Fruit fly (Drosophila melanogaster) whole organism, embryonic: ENCODE data around the gene CG12947.

ENCODE experiments used
- Bdp1 ChIP-seq: fragments of 200-800 bp; sonication (Bioruptor generic); optimal IDR thresholded peaks from 3 replicates; lab custom pipeline; 2016; ENCODE audit warnings: missing biosample characterization, missing genetic modification characterization
- BtbVII ChIP-seq: fragments of 200-800 bp; sonication (Bioruptor generic); optimal IDR thresholded peaks from 3 replicates; lab custom pipeline; 2017; ENCODE audit warnings: missing biosample characterization, mild to moderate bottlenecking, missing genetic modification characterization
- CG10267 ChIP-seq: fragments of 200-800 bp; sonication (Bioruptor generic); optimal IDR thresholded peaks from 2 replicates; lab custom pipeline; 2018; ENCODE audit warnings: missing biosample characterization, mild to moderate bottlenecking, missing genetic modification characterization, moderate library complexity
- CG10565 ChIP-seq: fragments of 200-800 bp; sonication (Bioruptor generic); optimal IDR thresholded peaks from 3 replicates; lab custom pipeline; 2016; ENCODE audit warnings: missing biosample characterization, mild to moderate bottlenecking, missing genetic modification characterization
- CG13296 ChIP-seq: fragments of 200-800 bp; sonication (Bioruptor generic); optimal IDR thresholded peaks from 3 replicates; lab custom pipeline; 2018; ENCODE audit warnings: missing biosample characterization, mild to moderate bottlenecking, missing genetic modification characterization
- CG13775 ChIP-seq: fragments of 200-800 bp; sonication (Bioruptor generic); optimal IDR thresholded peaks from 3 replicates; lab custom pipeline; 2017; ENCODE audit warnings: missing biosample characterization, mild to moderate bottlenecking, missing genetic modification characterization
- CG17359 ChIP-seq: fragments of 200-800 bp; sonication (Bioruptor generic); optimal IDR thresholded peaks from 3 replicates; lab custom pipeline; 2018; ENCODE audit warnings: missing biosample characterization, mild to moderate bottlenecking, missing genetic modification characterization, moderate library complexity
- CG17361 ChIP-seq: fragments of 200-800 bp; sonication (Bioruptor generic); IDR thresholded peaks from 3 replicates; pipeline ENCODE4 v1.3.6; 2022; ENCODE audit warnings: missing biosample characterization, missing genetic modification characterization
- CG17829 ChIP-seq: fragments of 200-800 bp; optimal IDR thresholded peaks from 2 replicates; lab custom pipeline; 2019; ENCODE audit warnings: missing biosample characterization, mild to moderate bottlenecking, missing genetic modification characterization, moderate library complexity
- CG2889 ChIP-seq: fragments of 200-800 bp; sonication (Bioruptor generic); IDR thresholded peaks from 3 replicates; pipeline ENCODE4 v1.3.6; 2022; ENCODE audit warnings: missing biosample characterization, missing genetic modification characterization
- CG31224 ChIP-seq: fragments of 200-800 bp; sonication (Bioruptor generic); IDR thresholded peaks from 2 replicates; pipeline ENCODE4 v1.3.6; 2022; ENCODE audit warnings: missing biosample characterization, missing genetic modification characterization
- CG3995 ChIP-seq: fragments of 200-800 bp; sonication (Bioruptor generic); optimal IDR thresholded peaks from 3 replicates; lab custom pipeline; 2016; ENCODE audit warnings: missing biosample characterization, missing genetic modification characterization
- CG4328 ChIP-seq: fragments of 200-800 bp; sonication (Bioruptor generic); optimal IDR thresholded peaks from 3 replicates; lab custom pipeline; 2017; ENCODE audit warnings: missing biosample characterization, missing genetic modification reagents, missing genetic modification characterization
- CG6765 ChIP-seq: fragments of 200-800 bp; sonication (Bioruptor generic); optimal IDR thresholded peaks from 3 replicates; lab custom pipeline; 2017; ENCODE audit warnings: missing biosample characterization, mild to moderate bottlenecking, missing genetic modification characterization
- CG8478 ChIP-seq: fragments of >200 bp; optimal IDR thresholded peaks from 2 replicates; lab custom pipeline; 2018
- CG8765 ChIP-seq: fragments of 200-800 bp; sonication (Bioruptor generic); IDR thresholded peaks from 2 replicates; pipeline ENCODE4 v1.3.6; 2022; ENCODE audit warnings: missing biosample characterization, missing genetic modification characterization
- CG8924 ChIP-seq: fragments of 200-800 bp; optimal IDR thresholded peaks from 3 replicates; lab custom pipeline; 2019; ENCODE audit warnings: missing biosample characterization, mild to moderate bottlenecking, missing genetic modification characterization, moderate library complexity
- CrebB ChIP-seq: fragments of 200-800 bp; sonication (Bioruptor generic); optimal IDR thresholded peaks from 3 replicates; lab custom pipeline; 2018; ENCODE audit warnings: missing biosample characterization, mild to moderate bottlenecking, missing genetic modification characterization
- Doc3 ChIP-seq: fragments of 200-800 bp; sonication (Bioruptor generic); IDR thresholded peaks from 3 replicates; pipeline ENCODE4 v1.3.6; 2022; ENCODE audit warnings: missing biosample characterization, missing genetic modification characterization; ENCODE audit not compliant: partially characterized antibody
- H2.0 ChIP-seq: fragments of 200-800 bp; sonication (Bioruptor generic); IDR thresholded peaks from 2 replicates; pipeline ENCODE4 v1.3.6; 2022; ENCODE audit warnings: missing biosample characterization, missing genetic modification characterization
- HmgD ChIP-seq: fragments of 200-800 bp; sonication (Bioruptor generic); optimal IDR thresholded peaks from 3 replicates; lab custom pipeline; 2016; ENCODE audit warnings: missing biosample characterization, missing genetic modification characterization
- Hr51 ChIP-seq, 2 experiments: fragments of 200-800 bp; sonication (Bioruptor generic); optimal IDR thresholded peaks; 2 replicates in 1 of 2; 3 replicates in 1 of 2; lab custom pipeline; 2016 to 2018; ENCODE audit warnings: missing biosample characterization in 2 of 2, missing genetic modification characterization in 2 of 2, mild to moderate bottlenecking in 1 of 2, moderate library complexity in 1 of 2
- Hr78 ChIP-seq, 2 experiments: fragments of 200-800 bp in 1 of 2; fragments of >200 bp in 1 of 2; sonication (Bioruptor generic) in 1 of 2; optimal IDR thresholded peaks; 2 replicates each; lab custom pipeline; 2017 to 2019; ENCODE audit warnings: missing biosample characterization in 2 of 2, missing genetic modification characterization in 2 of 2, mild to moderate bottlenecking in 1 of 2, moderate library complexity in 1 of 2
- Jarid2 ChIP-seq: fragments of 200-800 bp; sonication (Bioruptor generic); optimal IDR thresholded peaks from 3 replicates; lab custom pipeline; 2017; ENCODE audit warnings: mild to moderate bottlenecking, missing biosample characterization, missing genetic modification reagents, missing genetic modification characterization
- Nf-YB ChIP-seq: fragments of 200-800 bp; sonication (Bioruptor generic); optimal IDR thresholded peaks from 3 replicates; lab custom pipeline; 2019; ENCODE audit warnings: missing biosample characterization, mild to moderate bottlenecking, missing genetic modification characterization, moderate library complexity
- NfI ChIP-seq: fragments of 200-800 bp; sonication (Bioruptor generic); optimal IDR thresholded peaks from 3 replicates; lab custom pipeline; 2018; ENCODE audit warnings: missing biosample characterization, mild to moderate bottlenecking, missing genetic modification characterization, moderate library complexity
- Six4 ChIP-seq: fragments of 200-800 bp; sonication (Bioruptor generic); optimal IDR thresholded peaks from 2 replicates; lab custom pipeline; 2016; ENCODE audit warnings: missing biosample characterization, missing genetic modification characterization
- Stat92E ChIP-seq, 3 experiments: fragments of >200 bp in 2 of 3; fragments of 200-800 bp in 1 of 3; sonication (Bioruptor generic) in 1 of 3; optimal IDR thresholded peaks; 2 replicates each; lab custom pipeline; 2017 to 2019; ENCODE audit warnings: missing biosample characterization in 3 of 3, missing genetic modification characterization in 3 of 3, mild to moderate bottlenecking in 1 of 3, moderate library complexity in 1 of 3
- ci ChIP-seq: fragments of 200-800 bp; sonication (Bioruptor generic); IDR thresholded peaks from 3 replicates; pipeline ENCODE4 v1.3.6; 2022; ENCODE audit warnings: missing biosample characterization, missing genetic modification characterization
- cwo ChIP-seq: fragments of 200-800 bp; sonication (Bioruptor generic); optimal IDR thresholded peaks from 3 replicates; lab custom pipeline; 2017; ENCODE audit warnings: missing biosample characterization, missing genetic modification characterization, mild to moderate bottlenecking, moderate library complexity, missing genetic modification reagents
- dan ChIP-seq: fragments of 200-800 bp; sonication (Bioruptor generic); IDR thresholded peaks from 2 replicates; pipeline ENCODE4 v1.3.6; 2022; ENCODE audit warnings: missing biosample characterization, missing genetic modification characterization
- danr ChIP-seq: fragments of 200-800 bp; sonication (Bioruptor generic); IDR thresholded peaks from 2 replicates; pipeline ENCODE4 v1.3.6; 2022; ENCODE audit warnings: missing biosample characterization, missing genetic modification characterization
- eve ChIP-seq, 2 experiments: fragments of >200 bp; optimal IDR thresholded peaks; 2 replicates each; lab custom pipeline; 2017; ENCODE audit warnings: missing biosample characterization in 2 of 2, missing genetic modification characterization in 2 of 2
- fd96Cb ChIP-seq: fragments of 200-800 bp; sonication (Bioruptor generic); optimal IDR thresholded peaks from 2 replicates; lab custom pipeline; 2018; ENCODE audit warnings: missing biosample characterization, mild to moderate bottlenecking, missing genetic modification characterization, moderate library complexity
- gro ChIP-seq: fragments of 200-800 bp; sonication (Bioruptor generic); optimal IDR thresholded peaks from 2 replicates; lab custom pipeline; 2016; ENCODE audit warnings: missing biosample characterization, missing genetic modification characterization
- hbn ChIP-seq: fragments of 200-800 bp; sonication (Bioruptor generic); IDR thresholded peaks from 2 replicates; pipeline ENCODE4 v1.3.6; 2022; ENCODE audit warnings: missing biosample characterization, missing genetic modification characterization; ENCODE audit not compliant: partially characterized antibody
- kah ChIP-seq: fragments of 200-800 bp; sonication (Bioruptor generic); optimal IDR thresholded peaks from 2 replicates; lab custom pipeline; 2018; ENCODE audit warnings: missing biosample characterization, mild to moderate bottlenecking, missing genetic modification characterization
- knrl ChIP-seq: fragments of 200-800 bp; sonication (Bioruptor generic); IDR thresholded peaks from 3 replicates; pipeline ENCODE4 v1.3.6; 2022; ENCODE audit warnings: missing biosample characterization, missing genetic modification characterization; ENCODE audit not compliant: partially characterized antibody
- lab ChIP-seq: fragments of 200-800 bp; sonication (Bioruptor generic); optimal IDR thresholded peaks from 3 replicates; lab custom pipeline; 2017; ENCODE audit warnings: missing biosample characterization, missing genetic modification characterization, mild to moderate bottlenecking, moderate library complexity, missing genetic modification reagents
- onecut ChIP-seq: fragments of 200-800 bp; sonication (Bioruptor generic); IDR thresholded peaks from 2 replicates; pipeline ENCODE4 v1.3.6; 2022; ENCODE audit warnings: missing biosample characterization, missing genetic modification characterization
- pros ChIP-seq: fragments of 200-800 bp; sonication (Bioruptor generic); optimal IDR thresholded peaks from 3 replicates; lab custom pipeline; 2019; ENCODE audit warnings: missing biosample characterization, mild to moderate bottlenecking, missing genetic modification characterization, moderate library complexity
- sc ChIP-seq, 3 experiments: fragments of >200 bp in 2 of 3; fragments of 200-800 bp in 1 of 3; sonication (Bioruptor generic) in 1 of 3; optimal IDR thresholded peaks; 2 replicates in 2 of 3; 3 replicates in 1 of 3; lab custom pipeline; 2017; ENCODE audit warnings: mild to moderate bottlenecking in 1 of 3, missing biosample characterization in 1 of 3, missing genetic modification characterization in 1 of 3, missing genetic modification reagents in 1 of 3
- sd ChIP-seq: fragments of 200-800 bp; sonication (Bioruptor generic); optimal IDR thresholded peaks from 3 replicates; lab custom pipeline; 2018; ENCODE audit warnings: missing biosample characterization, mild to moderate bottlenecking, missing genetic modification characterization, moderate library complexity
- sisA ChIP-seq: fragments of 200-800 bp; sonication (Bioruptor generic); IDR thresholded peaks from 2 replicates; pipeline ENCODE4 v1.3.6; 2022; ENCODE audit warnings: missing biosample characterization, missing genetic modification characterization
- so ChIP-seq: fragments of 200-800 bp; sonication (Bioruptor generic); IDR thresholded peaks from 3 replicates; pipeline ENCODE4 v1.3.6; 2022; ENCODE audit warnings: missing biosample characterization, missing genetic modification characterization
- tgo ChIP-seq: fragments of 200-800 bp; sonication (Bioruptor generic); IDR thresholded peaks from 3 replicates; pipeline ENCODE4 v1.3.6; 2022; ENCODE audit warnings: missing biosample characterization, missing genetic modification characterization
- tup ChIP-seq: fragments of 200-800 bp; sonication (Bioruptor generic); optimal IDR thresholded peaks from 2 replicates; lab custom pipeline; 2016; ENCODE audit warnings: missing biosample characterization, mild to moderate bottlenecking, missing genetic modification characterization, moderate library complexity

CG12947 gene

dm6 chr3R:9759360-9760191, 20.3 kb upstream of the CG12947 start, which contains the start of gene Mpi (continued):
- TF ChIP-seq CG13296 (GFP tag; lab: Kevin White, UChicago) (peak; percentile 29), CG17829 (tag; lab: Kevin White, UChicago) (peak; percentile 50), CG10565 (GFP tag; lab: Kevin White, UChicago) (no peak), CG2889 (no peak), danr (GFP tag; lab: Robert Waterston, UW) (no peak), H2.0 (GFP tag; lab: Robert Waterston, UW) (no peak), CG6765 (no peak), BtbVII (no peak), CG17361 (GFP tag; lab: Robert Waterston, UW) (no peak; the same call in 1 of the 3 replicates), knrl (GFP tag; lab: Robert Waterston, UW) (peak; percentile 49; the same call in 2 of the 3 replicates), Stat92E (GFP tag; optimal IDR thresholded peaks at IDR 0.05; lab: Kevin White, UChicago) (peak in 1 of 3 experiments; percentile 49), CG17359 (peak; percentile 33), lab (GFP tag; lab: Kevin White, UChicago) (no peak), Doc3 (GFP tag; lab: Robert Waterston, UW) (peak; percentile 53; the same call in 2 of the 3 replicates), Nf-YB (GFP tag; lab: Kevin White, UChicago) (no peak), Hr78 (GFP tag; optimal IDR thresholded peaks at IDR 0.05; lab: Kevin White, UChicago) (peak in 1 of 2 experiments; percentile 84), Jarid2 (GFP tag; lab: Kevin White, UChicago) (no peak), onecut (GFP tag; lab: Robert Waterston, UW) (no peak), gro (GFP tag; lab: Kevin White, UChicago) (no peak), CG8765 (GFP tag; lab: Robert Waterston, UW) (no peak), fd96Cb (tag; lab: Kevin White, UChicago) (peak; percentile 19), Six4 (no peak), tgo (GFP tag; lab: Robert Waterston, UW) (no peak), Bdp1 (no peak), cwo (GFP tag; lab: Kevin White, UChicago) (no peak), CG3995 (peak; percentile 82), kah (no peak), CG8478 (lab: Kevin White, UChicago) (no peak), sc (optimal IDR thresholded peaks at IDR 0.05; lab: Kevin White, UChicago) (no peak), sc (GFP tag; optimal IDR thresholded peaks at IDR 0.05; lab: Kevin White, UChicago) (no peak), so (0 out of 3 replicates have a peak, but pooled peaks have one; percentile 30), NfI (GFP tag; lab: Kevin White, UChicago) (no peak), CG4328 (GFP tag; lab: Kevin White, UChicago) (no peak), hbn (GFP tag; lab: Robert Waterston, UW) (peak; percentile 43; the same call in 1 of the 2 replicates), CG8924 (tag; lab: Kevin White, UChicago) (no peak), CG31224 (GFP tag; lab: Robert Waterston, UW) (no peak), eve (GFP tag; optimal IDR thresholded peaks at IDR 0.05; lab: Kevin White, UChicago) (no peak), HmgD (GFP tag; lab: Kevin White, UChicago) (no peak), tup (GFP tag; lab: Kevin White, UChicago) (no peak), ci (peak; percentile 43; the same call in 2 of the 3 replicates), CG13775 (no peak), CrebB (tag; lab: Kevin White, UChicago) (peak; percentile 25), sd (tag; lab: Kevin White, UChicago) (no peak), dan (GFP tag; lab: Robert Waterston, UW) (no peak), sisA (GFP tag; lab: Robert Waterston, UW) (no peak), CG10267 (tag; lab: Kevin White, UChicago) (peak; percentile 48), pros (GFP tag; lab: Kevin White, UChicago) (no peak), Hr51 (GFP tag; optimal IDR thresholded peaks at IDR 0.05; lab: Kevin White, UChicago) (no peak)
